Fruit fly (Drosophila melanogaster): ENCODE results near the gene Aduk.

DNA sequence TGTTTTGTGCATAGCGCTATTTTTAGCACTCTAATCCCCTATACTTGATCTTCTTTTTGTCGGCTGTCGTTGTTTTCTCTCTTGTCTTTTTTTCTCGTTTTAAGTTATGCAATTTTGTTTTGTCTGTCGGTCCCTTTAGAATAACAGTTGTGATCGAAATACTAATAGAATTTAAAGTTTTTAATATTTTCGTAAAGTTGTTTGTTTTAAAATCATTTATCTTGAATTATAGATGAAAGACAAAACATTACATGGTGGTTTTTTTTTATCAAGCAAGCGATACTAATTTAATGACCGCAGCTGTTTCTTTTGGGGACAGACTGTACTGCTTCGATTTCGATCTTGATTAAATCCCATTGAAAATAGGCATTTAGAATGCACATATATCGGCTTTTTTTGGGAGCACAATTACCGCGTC lies 10.3 kb upstream of the Aduk start:
- TF ChIP-seq sqz (GFP tag; optimal IDR thresholded peaks at IDR 0.05) (no peak), ranshi (GFP tag; IDR thresholded peaks at IDR 0.05) (peak; percentile 42; the same call in 1 of the 2 replicates), odd (GFP tag; optimal IDR thresholded peaks at IDR 0.05) (peak; percentile 15), CG4730 (GFP tag; IDR thresholded peaks at IDR 0.05) (no peak), CG30431 (GFP tag; optimal IDR thresholded peaks at IDR 0.05) (no peak), CG4707 (GFP tag; optimal IDR thresholded peaks at IDR 0.05) (no peak), C15 (GFP tag; IDR thresholded peaks at IDR 0.05) (no peak), caup (GFP tag; optimal IDR thresholded peaks at IDR 0.05; ENCODE audit: severe bottlenecking) (no peak)

Measured in whole organism, embryonic.